Worm (Caenorhabditis elegans) whole organism, L4/young adult: ENCODE data around the gene srh-89.

ENCODE experiments used
- W03F9.2 ChIP-seq: fragments of 150-350 bp; optimal IDR thresholded peaks from 2 replicates; lab custom pipeline; 2014; ENCODE audit warnings: missing biosample characterization, missing genetic modification characterization
- dao-5 ChIP-seq: sonication (generic microtip); optimal IDR thresholded peaks from 2 replicates; lab custom pipeline; 2016; ENCODE audit warnings: missing genotype, missing genetic modification characterization, moderate library complexity, missing compliant biosample characterization
- him-1 ChIP-seq: sonication (generic microtip); optimal IDR thresholded peaks from 2 replicates; lab custom pipeline; 2016; ENCODE audit warnings: missing genotype, missing genetic modification reagents, missing genetic modification characterization, missing compliant biosample characterization

DNA sequence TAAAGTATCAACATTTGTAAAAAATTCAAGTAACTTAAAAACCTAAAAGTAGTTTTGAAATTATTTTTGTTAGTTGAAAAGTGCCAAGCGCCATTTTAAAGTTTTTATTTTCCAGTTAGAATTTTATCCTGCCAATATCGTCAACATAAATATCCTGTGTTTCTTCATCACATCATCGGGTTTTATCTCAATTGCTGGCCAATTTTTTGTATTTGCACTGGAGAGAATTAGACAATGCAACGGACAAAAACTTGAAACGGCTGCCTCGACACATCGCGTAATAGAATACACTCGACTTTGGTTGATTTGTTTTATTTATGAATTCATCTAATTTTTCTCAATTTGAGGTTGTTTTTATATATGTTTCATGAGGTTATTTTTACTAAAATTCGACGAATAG lies 9.6 kb downstream of the srh-89 start, which contains the start of gene F25E5.2:
- TF ChIP-seq dao-5 (tag; lab: Kevin White, UChicago) (no peak), him-1 (no peak), W03F9.2 (tag; lab: Kevin White, UChicago) (no peak)
